Worm (Caenorhabditis elegans) whole organism, late embryonic: ENCODE results near the gene ZK218.5.

Source experiments
- F13H6.1 ChIP-seq: sonication (generic microtip); optimal IDR thresholded peaks from 2 replicates; lab custom pipeline; 2016; ENCODE audit warnings: missing genetic modification characterization, missing compliant biosample characterization
- K02D7.2 ChIP-seq: sonication (generic microtip); optimal IDR thresholded peaks from 2 replicates; lab custom pipeline; 2017; ENCODE audit warnings: mild to moderate bottlenecking, missing genetic modification characterization, missing compliant biosample characterization
- Y22D7AL.16 ChIP-seq: sonication (generic microtip); optimal IDR thresholded peaks from 2 replicates; lab custom pipeline; 2016; ENCODE audit warnings: missing genetic modification characterization, missing compliant biosample characterization
- ahr-1 ChIP-seq: sonication (generic microtip); optimal IDR thresholded peaks from 2 replicates; lab custom pipeline; 2016; ENCODE audit warnings: missing genetic modification characterization, missing compliant biosample characterization
- ama-1 ChIP-seq: fragments of 150-350 bp; optimal IDR thresholded peaks from 2 replicates; lab custom pipeline; 2014
- ceh-14 ChIP-seq: sonication (generic microtip); optimal IDR thresholded peaks from 2 replicates; lab custom pipeline; 2016; ENCODE audit warnings: missing genotype, missing genetic modification characterization, missing compliant biosample characterization
- ceh-2 ChIP-seq: sonication (generic microtip); optimal IDR thresholded peaks from 2 replicates; lab custom pipeline; 2016; ENCODE audit warnings: missing genotype, missing genetic modification characterization, missing compliant biosample characterization
- ceh-45 ChIP-seq: fragments of 200-800 bp; sonication (Bioruptor generic); IDR thresholded peaks from 2 replicates; pipeline ENCODE4 v1.3.6; 2022; ENCODE audit warnings: missing genetic modification reagents, missing genetic modification characterization, missing compliant biosample characterization
- ceh-48 ChIP-seq: sonication (generic microtip); optimal IDR thresholded peaks from 2 replicates; lab custom pipeline; 2016; ENCODE audit warnings: missing genetic modification characterization, inconsistent platforms, missing compliant biosample characterization
- ceh-6 ChIP-seq: fragments of 200-800 bp; sonication (Bioruptor generic); optimal IDR thresholded peaks from 2 replicates; lab custom pipeline; 2018; ENCODE audit warnings: mild to moderate bottlenecking, missing genetic modification characterization, missing compliant biosample characterization
- ceh-9 ChIP-seq: sonication (generic microtip); optimal IDR thresholded peaks from 2 replicates; lab custom pipeline; 2016; ENCODE audit warnings: mild to moderate bottlenecking, missing genetic modification characterization, inconsistent platforms, missing compliant biosample characterization
- elt-2 ChIP-seq: sonication (generic microtip); optimal IDR thresholded peaks from 2 replicates; lab custom pipeline; 2016; ENCODE audit warnings: missing genetic modification reagents, missing genetic modification characterization, missing compliant biosample characterization
- ets-4 ChIP-seq: sonication (generic microtip); optimal IDR thresholded peaks from 2 replicates; lab custom pipeline; 2016; ENCODE audit warnings: missing genetic modification characterization, missing compliant biosample characterization
- eyg-1 ChIP-seq: sonication (generic microtip); optimal IDR thresholded peaks from 2 replicates; lab custom pipeline; 2016; ENCODE audit warnings: missing genotype, missing genetic modification characterization, missing compliant biosample characterization
- fax-1 ChIP-seq: sonication (generic microtip); optimal IDR thresholded peaks from 2 replicates; lab custom pipeline; 2016; ENCODE audit warnings: missing genotype, missing genetic modification characterization, missing compliant biosample characterization
- fkh-10 ChIP-seq: fragments of 150-350 bp; optimal IDR thresholded peaks from 2 replicates; lab custom pipeline; 2014; ENCODE audit warnings: missing biosample characterization, missing genetic modification reagents, missing genetic modification characterization
- gmeb-2 ChIP-seq: sonication (generic microtip); optimal IDR thresholded peaks from 2 replicates; lab custom pipeline; 2016; ENCODE audit warnings: missing genetic modification characterization, inconsistent platforms, missing compliant biosample characterization
- hlh-6 ChIP-seq: sonication (generic microtip); optimal IDR thresholded peaks from 2 replicates; lab custom pipeline; 2016; ENCODE audit warnings: missing genotype, missing genetic modification characterization, missing compliant biosample characterization
- hlh-8 ChIP-seq: sonication (generic microtip); optimal IDR thresholded peaks from 2 replicates; lab custom pipeline; 2016; ENCODE audit warnings: missing genotype, missing genetic modification characterization, missing compliant biosample characterization
- lim-6 ChIP-seq: sonication (generic microtip); optimal IDR thresholded peaks from 2 replicates; lab custom pipeline; 2016; ENCODE audit warnings: missing genetic modification characterization, missing compliant biosample characterization
- lin-11 ChIP-seq: fragments of 200-800 bp; sonication (Bioruptor generic); optimal IDR thresholded peaks from 2 replicates; lab custom pipeline; 2018; ENCODE audit warnings: mild to moderate bottlenecking, missing genetic modification characterization, missing compliant biosample characterization
- nhr-232 ChIP-seq: sonication (generic microtip); optimal IDR thresholded peaks from 2 replicates; lab custom pipeline; 2016; ENCODE audit warnings: missing genetic modification characterization, missing compliant biosample characterization
- npax-4 ChIP-seq: sonication (generic microtip); optimal IDR thresholded peaks from 2 replicates; lab custom pipeline; 2016; ENCODE audit warnings: missing genetic modification characterization, missing compliant biosample characterization
- odd-2 ChIP-seq: sonication (generic microtip); optimal IDR thresholded peaks from 2 replicates; lab custom pipeline; 2017; ENCODE audit warnings: antibody characterized with exemption, mild to moderate bottlenecking, missing genetic modification characterization, missing compliant biosample characterization
- pat-9 ChIP-seq: fragments of 200-800 bp; sonication (Bioruptor generic); optimal IDR thresholded peaks from 2 replicates; lab custom pipeline; 2018; ENCODE audit warnings: mild to moderate bottlenecking, missing genetic modification characterization, moderate library complexity, missing compliant biosample characterization
- pax-1 ChIP-seq: fragments of 150-350 bp; optimal IDR thresholded peaks from 2 replicates; lab custom pipeline; 2014; ENCODE audit warnings: missing biosample characterization, missing genetic modification characterization
- pha-2 ChIP-seq: sonication (generic microtip); optimal IDR thresholded peaks from 2 replicates; lab custom pipeline; 2017; ENCODE audit warnings: mild to moderate bottlenecking, missing genetic modification characterization, missing compliant biosample characterization
- pha-4 ChIP-seq: fragments of 150-350 bp; optimal IDR thresholded peaks from 2 replicates; lab custom pipeline; 2018; ENCODE audit warnings: missing biosample characterization, missing genetic modification reagents, missing genetic modification characterization
- pros-1 ChIP-seq: fragments of 150-350 bp; optimal IDR thresholded peaks from 2 replicates; lab custom pipeline; 2014; ENCODE audit warnings: missing biosample characterization, missing genetic modification reagents, missing genetic modification characterization
- ref-2 ChIP-seq: sonication (generic microtip); optimal IDR thresholded peaks from 2 replicates; lab custom pipeline; 2016; ENCODE audit warnings: missing genetic modification characterization, missing compliant biosample characterization
- rnt-1 ChIP-seq: sonication (generic microtip); optimal IDR thresholded peaks from 2 replicates; lab custom pipeline; 2016; ENCODE audit warnings: missing genetic modification characterization, missing compliant biosample characterization
- sox-4 ChIP-seq: sonication (generic microtip); optimal IDR thresholded peaks from 2 replicates; lab custom pipeline; 2017; ENCODE audit warnings: mild to moderate bottlenecking, missing genetic modification characterization, inconsistent platforms, missing compliant biosample characterization
- syd-9 ChIP-seq: sonication (generic microtip); optimal IDR thresholded peaks from 2 replicates; lab custom pipeline; 2016; ENCODE audit warnings: mild to moderate bottlenecking, missing genetic modification characterization, moderate library complexity, missing compliant biosample characterization
- ttx-3 ChIP-seq: sonication (generic microtip); optimal IDR thresholded peaks from 2 replicates; lab custom pipeline; 2016; ENCODE audit warnings: missing genetic modification reagents, missing genetic modification characterization, missing compliant biosample characterization
- unc-3 ChIP-seq, 2 experiments: fragments of 200-800 bp in 1 of 2; sonication (Bioruptor generic) in 1 of 2; sonication (generic microtip) in 1 of 2; conservative IDR thresholded peaks in 1 of 2; optimal IDR thresholded peaks in 1 of 2; 2 replicates each; pipeline versions ENCODE4 v1.3.6 to Lab custom; 2016 to 2022; ENCODE audit warnings: missing compliant biosample characterization in 2 of 2, missing genetic modification characterization in 2 of 2, missing genetic modification reagents in 1 of 2
- zip-5 ChIP-seq: sonication (generic microtip); optimal IDR thresholded peaks from 2 replicates; lab custom pipeline; 2016; ENCODE audit warnings: missing genetic modification characterization, missing compliant biosample characterization

Gene ZK218.5

DNA sequence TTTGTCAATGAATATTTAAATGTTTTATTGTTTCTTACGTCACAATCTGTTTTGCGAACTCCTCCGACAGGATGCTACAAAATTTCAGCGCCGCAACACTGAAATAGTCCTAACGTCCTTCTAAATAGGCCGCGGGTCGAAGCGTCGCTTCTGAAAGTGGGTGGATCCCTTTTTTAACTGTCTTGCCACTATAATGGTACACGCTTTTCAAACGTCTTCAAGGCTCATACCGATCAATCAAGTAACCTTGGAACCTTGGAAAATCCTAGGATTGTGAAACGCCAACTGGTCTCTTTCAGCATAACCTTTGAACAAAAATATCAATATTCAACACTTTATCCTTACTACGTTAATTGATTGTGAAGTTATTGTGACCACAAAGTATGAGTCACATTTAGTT lies 34.3 kb upstream of the ZK218.5 start:
- TF ChIP-seq hlh-8 (tag; lab: Kevin White, UChicago) (no peak), rnt-1 (tag; lab: Kevin White, UChicago) (no peak), ceh-9 (tag; lab: Kevin White, UChicago) (no peak), pros-1 (tag; lab: Kevin White, UChicago) (no peak), pax-1 (tag; lab: Kevin White, UChicago) (no peak), syd-9 (tag; lab: Kevin White, UChicago) (no peak), sox-4 (tag; lab: Kevin White, UChicago) (no peak), ets-4 (tag; lab: Kevin White, UChicago) (no peak)

DNA sequence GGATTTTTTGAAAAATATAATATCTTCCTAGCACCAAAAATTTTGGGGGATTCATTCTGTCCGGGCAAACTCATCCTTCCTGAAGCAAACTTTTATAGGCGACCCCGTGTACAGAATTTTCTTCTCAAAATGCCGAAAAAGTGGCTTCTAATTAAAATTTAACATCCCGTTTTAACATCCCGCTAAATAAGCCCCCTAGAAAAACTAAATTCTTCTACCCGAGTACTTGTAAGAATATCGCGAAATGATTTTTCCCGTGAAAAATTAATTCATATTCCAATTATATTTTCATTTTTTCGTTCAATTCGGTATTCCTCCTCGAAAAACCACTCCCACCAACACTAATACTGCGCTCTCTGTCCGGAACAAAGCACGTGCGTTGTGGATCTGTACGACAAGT lies 32.1 kb upstream of the ZK218.5 start, which contains the start of gene T05E12.8:
Gene T05E12.8 (plus strand): TSS at position 301 of the 400 bp plus-strand sequence.
- TF ChIP-seq ahr-1: no peak
- TF ChIP-seq ceh-45 (GFP tag; lab: Robert Waterston, UW): no peak
- TF ChIP-seq pax-1 (tag; lab: Kevin White, UChicago): no peak
- TF ChIP-seq ttx-3: no peak
- TF ChIP-seq nhr-232: no peak
- no peak for TF ChIP-seq ref-2 (tag; lab: Kevin White, UChicago)
- TF ChIP-seq pat-9 (tag; lab: Kevin White, UChicago): no peak
- no peak for TF ChIP-seq elt-2 (tag; lab: Kevin White, UChicago)
- no peak for TF ChIP-seq zip-5 (tag; lab: Kevin White, UChicago)
- no peak for TF ChIP-seq pha-2 (tag; lab: Kevin White, UChicago)
- TF ChIP-seq Y22D7AL.16 (tag; lab: Kevin White, UChicago): no peak

DNA sequence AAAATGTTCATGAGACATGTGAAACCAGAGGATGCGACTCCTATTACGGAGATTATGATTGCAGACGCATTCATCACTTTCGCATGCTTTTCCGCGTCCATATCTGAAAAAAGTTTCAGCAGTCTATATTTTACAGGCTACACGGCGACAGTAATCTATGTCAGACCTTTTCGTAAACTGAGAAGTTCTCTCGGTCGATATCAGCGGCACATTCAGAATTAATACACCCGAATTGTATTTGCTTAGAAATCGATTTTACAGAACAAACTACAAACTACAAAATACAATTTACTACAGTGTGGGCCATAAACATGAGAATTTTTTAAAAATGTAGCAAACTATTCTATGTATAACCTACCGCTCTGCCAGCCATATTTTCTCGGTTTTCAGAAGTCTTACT lies 29.4 kb upstream of the ZK218.5 start, which contains the start of gene srbc-14:
Gene srbc-14 (minus strand): TSS at position 101 of the 400 bp plus-strand sequence.
- no peak for TF ChIP-seq npax-4 (tag; lab: Kevin White, UChicago)
- TF ChIP-seq lim-6 (tag; lab: Kevin White, UChicago): no peak

DNA sequence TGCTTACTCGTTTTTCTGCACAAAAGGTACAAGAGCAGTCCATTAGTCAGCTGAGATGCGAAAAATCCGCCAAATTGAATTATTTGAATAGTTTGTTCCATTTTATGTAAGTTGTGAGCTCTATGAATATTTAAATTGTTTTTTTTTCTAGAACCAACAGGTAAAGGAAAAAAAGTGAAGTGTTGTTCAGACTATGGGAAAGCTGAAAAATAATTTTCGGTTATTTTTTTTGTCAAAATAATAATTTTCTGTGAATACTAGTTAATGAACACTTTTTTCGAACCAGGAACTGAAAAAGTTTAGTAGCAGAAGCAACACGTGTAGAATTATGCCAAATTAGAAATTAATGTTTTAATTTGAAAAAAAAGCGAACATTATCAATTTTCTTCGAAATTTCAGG lies 25.0 kb upstream of the ZK218.5 start, which contains the start of gene str-125:
Gene str-125 (minus strand): TSS at position 101 of the 400 bp plus-strand sequence.
- no peak for TF ChIP-seq fax-1 (tag; lab: Kevin White, UChicago)
- TF ChIP-seq F13H6.1: no peak
- no peak for TF ChIP-seq eyg-1 (tag; lab: Kevin White, UChicago)
- TF ChIP-seq pha-4 (tag; lab: Kevin White, UChicago): no peak
- no peak for TF ChIP-seq ama-1 (lab: Kevin White, UChicago)
- no peak for TF ChIP-seq syd-9 (tag; lab: Kevin White, UChicago)
- no peak for TF ChIP-seq K02D7.2 (tag; lab: Kevin White, UChicago)
- no peak for TF ChIP-seq gmeb-2 (tag; lab: Kevin White, UChicago)
- TF ChIP-seq odd-2: no peak
- no peak for TF ChIP-seq pros-1 (tag; lab: Kevin White, UChicago)
- no peak for TF ChIP-seq ceh-6 (GFP tag; lab: Kevin White, UChicago)
- no peak for TF ChIP-seq ceh-48 (tag; lab: Kevin White, UChicago)
- no peak for TF ChIP-seq lin-11 (tag; lab: Kevin White, UChicago)
- no peak for TF ChIP-seq unc-3 (GFP tag; conservative IDR thresholded peaks at IDR 0.05; lab: Robert Waterston, UW)
- no peak for TF ChIP-seq unc-3 (tag; optimal IDR thresholded peaks at IDR 0.05; lab: Kevin White, UChicago)
- no peak for TF ChIP-seq ceh-14 (tag; lab: Kevin White, UChicago)
- TF ChIP-seq fkh-10 (GFP tag; lab: Kevin White, UChicago): no peak
- TF ChIP-seq ceh-2 (tag; lab: Kevin White, UChicago): no peak
- TF ChIP-seq hlh-6 (tag; lab: Kevin White, UChicago): no peak
